Worm (Caenorhabditis elegans) whole organism, mixed stage, embryonic: ENCODE data around the gene F46E10.18.

Experiments
- M03D4.4 ChIP-seq: sonication (generic microtip); optimal IDR thresholded peaks from 2 replicates; lab custom pipeline; 2017; ENCODE audit warnings: mild to moderate bottlenecking, missing genetic modification characterization, missing compliant biosample characterization
- blmp-1 ChIP-seq: fragments of 150-350 bp; optimal IDR thresholded peaks from 2 replicates; lab custom pipeline; 2014; ENCODE audit warnings: missing biosample characterization, missing genetic modification characterization
- ceh-43 ChIP-seq: fragments of 200-800 bp; sonication (Bioruptor generic); optimal IDR thresholded peaks from 2 replicates; lab custom pipeline; 2018; ENCODE audit warnings: mild to moderate bottlenecking, missing genetic modification characterization, moderate library complexity, missing compliant biosample characterization
- ceh-83 ChIP-seq: fragments of 200-800 bp; sonication (Bioruptor generic); optimal IDR thresholded peaks from 2 replicates; lab custom pipeline; 2018; ENCODE audit warnings: mild to moderate bottlenecking, missing genetic modification characterization, missing compliant biosample characterization
- elt-1 ChIP-seq: sonication (generic microtip); optimal IDR thresholded peaks from 2 replicates; lab custom pipeline; 2017; ENCODE audit warnings: missing genetic modification characterization, mild to moderate bottlenecking, missing compliant biosample characterization, antibody characterized with exemption, moderate library complexity, borderline replicate concordance; ENCODE audit not compliant: insufficient read depth
- mep-1 ChIP-seq: fragments of 150-350 bp; optimal IDR thresholded peaks from 2 replicates; lab custom pipeline; 2017; ENCODE audit warnings: missing biosample characterization, missing genetic modification reagents, missing genetic modification characterization, inconsistent platforms
- nhr-12 ChIP-seq: fragments of 150-350 bp; optimal IDR thresholded peaks from 2 replicates; lab custom pipeline; 2014; ENCODE audit warnings: missing biosample characterization, missing genetic modification characterization
- nhr-237 ChIP-seq: fragments of 150-350 bp; optimal IDR thresholded peaks from 2 replicates; lab custom pipeline; 2014; ENCODE audit warnings: missing biosample characterization, missing genetic modification characterization
- nhr-28 ChIP-seq: fragments of 150-350 bp; optimal IDR thresholded peaks from 2 replicates; lab custom pipeline; 2014; ENCODE audit warnings: missing biosample characterization, missing genetic modification characterization
- pha-4 ChIP-seq: fragments of 150-350 bp; optimal IDR thresholded peaks from 2 replicates; lab custom pipeline; 2018; ENCODE audit warnings: missing biosample characterization, missing genetic modification reagents, missing genetic modification characterization
- tbx-8 ChIP-seq: fragments of 200-800 bp; sonication (Bioruptor generic); optimal IDR thresholded peaks from 2 replicates; lab custom pipeline; 2018; ENCODE audit warnings: mild to moderate bottlenecking, missing genetic modification characterization, moderate library complexity, missing compliant biosample characterization
- unc-62 ChIP-seq: fragments of 150-350 bp; optimal IDR thresholded peaks from 2 replicates; lab custom pipeline; 2014; ENCODE audit warnings: missing biosample characterization, missing genetic modification reagents, missing genetic modification characterization

ce11 chrV:6511121-6511520 lies 9.7 kb upstream of the F46E10.18 start, which contains the start of gene ubh-1:
- no peak for TF ChIP-seq elt-1
- no peak for TF ChIP-seq M03D4.4
- TF ChIP-seq pha-4 (tag; lab: Kevin White, UChicago) = no peak
- TF ChIP-seq nhr-237 = no peak
- TF ChIP-seq nhr-28 (tag; lab: Kevin White, UChicago) = no peak
- TF ChIP-seq mep-1 (tag; lab: Kevin White, UChicago) = no peak
- TF ChIP-seq ceh-83 = no peak
- no peak for TF ChIP-seq unc-62 (GFP tag; lab: Kevin White, UChicago)
- TF ChIP-seq ceh-43 (GFP tag; lab: Kevin White, UChicago) = no peak
- no peak for TF ChIP-seq blmp-1
- TF ChIP-seq tbx-8 (GFP tag; lab: Kevin White, UChicago) = no peak
- TF ChIP-seq nhr-12 = no peak
